Worm (Caenorhabditis elegans): ENCODE data around the gene Y43F8B.15.

Gene Y43F8B.15

ce11 chrV:19448805-19449204, 13.1 kb downstream of the Y43F8B.15 start, which contains the start of gene M04C3.2:
Gene M04C3.2, minus strand, starts transcription at chrV:19448905.
- TF ChIP-seq K09A11.1 (tag; optimal IDR thresholded peaks at IDR 0.05; ENCODE audit: insufficient read depth), result no peak
- TF ChIP-seq hlh-15 (tag; optimal IDR thresholded peaks at IDR 0.05), result no peak
- no peak for TF ChIP-seq ceh-45 (GFP tag; IDR thresholded peaks at IDR 0.05)
- no peak for TF ChIP-seq rnt-1 (tag; optimal IDR thresholded peaks at IDR 0.05)
- no peak for TF ChIP-seq nhr-232 (tag; optimal IDR thresholded peaks at IDR 0.05)
- TF ChIP-seq Y22D7AL.16 (tag; optimal IDR thresholded peaks at IDR 0.05), result no peak
- TF ChIP-seq sox-4 (tag; optimal IDR thresholded peaks at IDR 0.05), result no peak
- TF ChIP-seq zip-5 (tag; optimal IDR thresholded peaks at IDR 0.05), result no peak

- TF ChIP-seq syd-9 (tag; optimal IDR thresholded peaks at IDR 0.05), result no peak
- TF ChIP-seq pax-1 (tag; optimal IDR thresholded peaks at IDR 0.05), result no peak
- TF ChIP-seq pag-3 (tag; optimal IDR thresholded peaks at IDR 0.05; ENCODE audit: borderline replicate concordance), result no peak
- TF ChIP-seq rnt-1 (tag; optimal IDR thresholded peaks at IDR 0.05), result no peak
- TF ChIP-seq elt-2 (tag; optimal IDR thresholded peaks at IDR 0.05), result no peak
- TF ChIP-seq hlh-6 (tag; optimal IDR thresholded peaks at IDR 0.05), result no peak
- no peak for TF ChIP-seq unc-3 (GFP tag; conservative IDR thresholded peaks at IDR 0.05)
- TF ChIP-seq unc-3 (tag; optimal IDR thresholded peaks at IDR 0.05), result no peak
- TF ChIP-seq tbx-2 (tag; optimal IDR thresholded peaks at IDR 0.05), result no peak
- no peak for TF ChIP-seq ztf-16 (tag; optimal IDR thresholded peaks at IDR 0.05)
- no peak for TF ChIP-seq nhr-232 (tag; optimal IDR thresholded peaks at IDR 0.05)
Observed at ce11 chrV:19445442-19445841, 16.5 kb downstream of the Y43F8B.15 start, which contains the start of gene M04C3.1. Gene M04C3.1, minus strand, starts transcription at chrV:19445605.

- no peak for TF ChIP-seq ceh-19 (GFP tag; optimal IDR thresholded peaks at IDR 0.05)
- no peak for TF ChIP-seq ceh-2 (tag; optimal IDR thresholded peaks at IDR 0.05)
- TF ChIP-seq ceh-24 (tag; optimal IDR thresholded peaks at IDR 0.05), result no peak
- TF ChIP-seq ahr-1 (tag; optimal IDR thresholded peaks at IDR 0.05), result no peak
- no peak for TF ChIP-seq unc-86 (tag; optimal IDR thresholded peaks at IDR 0.05)
- TF ChIP-seq sox-4 (tag; optimal IDR thresholded peaks at IDR 0.05), result no peak
- no peak for TF ChIP-seq gmeb-2 (tag; optimal IDR thresholded peaks at IDR 0.05)
- TF ChIP-seq ceh-34 (tag; optimal IDR thresholded peaks at IDR 0.05), result no peak
- TF ChIP-seq fkh-10 (GFP tag; optimal IDR thresholded peaks at IDR 0.05), result no peak
- no peak for TF ChIP-seq sdc-2 (tag; optimal IDR thresholded peaks at IDR 0.05)
- TF ChIP-seq unc-42 (tag; optimal IDR thresholded peaks at IDR 0.05), result no peak
Observed at ce11 chrV:19443599-19443998, 18.3 kb downstream of the Y43F8B.15 start.

- TF ChIP-seq ceh-34 (tag; optimal IDR thresholded peaks at IDR 0.05), result no peak
- TF ChIP-seq K02D7.2 (tag; optimal IDR thresholded peaks at IDR 0.05), result no peak
- TF ChIP-seq eyg-1 (tag; optimal IDR thresholded peaks at IDR 0.05), result no peak
- TF ChIP-seq nfya-1 (tag; optimal IDR thresholded peaks at IDR 0.05), result no peak
- TF ChIP-seq ceh-6 (GFP tag; optimal IDR thresholded peaks at IDR 0.05), result no peak
- TF ChIP-seq pat-9 (tag; optimal IDR thresholded peaks at IDR 0.05), result no peak
- no peak for TF ChIP-seq pag-3 (tag; optimal IDR thresholded peaks at IDR 0.05; ENCODE audit: borderline replicate concordance)
- no peak for TF ChIP-seq lin-11 (tag; optimal IDR thresholded peaks at IDR 0.05)
- TF ChIP-seq nhr-11 (tag; optimal IDR thresholded peaks at IDR 0.05), result no peak
- no peak for TF ChIP-seq ets-4 (tag; optimal IDR thresholded peaks at IDR 0.05)
- no peak for TF ChIP-seq ceh-48 (tag; optimal IDR thresholded peaks at IDR 0.05)
- no peak for TF ChIP-seq che-1 (tag; optimal IDR thresholded peaks at IDR 0.05)
- TF ChIP-seq ceh-18 (tag; optimal IDR thresholded peaks at IDR 0.05), result no peak
- no peak for TF ChIP-seq hlh-15 (tag; optimal IDR thresholded peaks at IDR 0.05)
- no peak for TF ChIP-seq fkh-6 (tag; optimal IDR thresholded peaks at IDR 0.05)
- no peak for TF ChIP-seq tbx-7 (tag; optimal IDR thresholded peaks at IDR 0.05)
- no peak for TF ChIP-seq syd-9 (tag; optimal IDR thresholded peaks at IDR 0.05)
- no peak for TF ChIP-seq ceh-19 (GFP tag; optimal IDR thresholded peaks at IDR 0.05)
- no peak for TF ChIP-seq unc-86 (tag; optimal IDR thresholded peaks at IDR 0.05)
- no peak for TF ChIP-seq pax-1 (tag; optimal IDR thresholded peaks at IDR 0.05)
Observed at ce11 chrV:19436307-19436706, 25.6 kb downstream of the Y43F8B.15 start, which contains the start of gene C25F9.14. Gene C25F9.14, plus strand, starts transcription at chrV:19436484.
